Fruit fly (Drosophila melanogaster) whole organism, prepupa: Measurements from ENCODE around the gene Unc-76.
A peak's percentile ranks its signal among the peaks of the same experiment; 100 is the strongest.

ENCODE experiments used
- Blimp-1 ChIP-seq: fragments of 200-800 bp; sonication (Bioruptor generic); optimal IDR thresholded peaks from 3 replicates; lab custom pipeline; 2017; ENCODE audit warnings: missing biosample characterization, missing genetic modification characterization, mild to moderate bottlenecking, moderate library complexity, missing genetic modification reagents
- CG10631 ChIP-seq: fragments of 200-800 bp; sonication (Bioruptor generic); optimal IDR thresholded peaks from 2 replicates; lab custom pipeline; 2016; ENCODE audit warnings: missing biosample characterization, missing genetic modification characterization
- CG10669 ChIP-seq: fragments of 200-800 bp; sonication (Bioruptor generic); optimal IDR thresholded peaks from 3 replicates; lab custom pipeline; 2018; ENCODE audit warnings: missing biosample characterization, mild to moderate bottlenecking, missing genetic modification characterization, moderate library complexity
- CG11294 ChIP-seq: fragments of 200-800 bp; sonication (Bioruptor generic); IDR thresholded peaks from 2 replicates; pipeline ENCODE4 v1.3.6; 2022; ENCODE audit warnings: missing biosample characterization, missing genetic modification characterization
- CG11762 ChIP-seq: fragments of 200-800 bp; sonication (Bioruptor generic); optimal IDR thresholded peaks from 3 replicates; lab custom pipeline; 2016; ENCODE audit warnings: missing biosample characterization, missing genetic modification characterization; ENCODE audit not compliant: insufficient read depth
- CG11902 ChIP-seq: fragments of 200-800 bp; sonication (Bioruptor generic); optimal IDR thresholded peaks from 3 replicates; lab custom pipeline; 2016; ENCODE audit warnings: missing biosample characterization, missing genetic modification characterization
- CG15336 ChIP-seq: fragments of 200-800 bp; sonication (Bioruptor generic); IDR thresholded peaks from 2 replicates; pipeline ENCODE4 v1.3.6; 2022; ENCODE audit warnings: missing biosample characterization, missing genetic modification characterization
- CG1621 ChIP-seq: fragments of 200-800 bp; sonication (Bioruptor generic); optimal IDR thresholded peaks from 3 replicates; lab custom pipeline; 2018; ENCODE audit warnings: missing biosample characterization, mild to moderate bottlenecking, missing genetic modification characterization
- CG16779 ChIP-seq: fragments of 200-800 bp; sonication (Bioruptor generic); optimal IDR thresholded peaks from 3 replicates; lab custom pipeline; 2017; ENCODE audit warnings: missing biosample characterization, mild to moderate bottlenecking, missing genetic modification characterization
- CG3032 ChIP-seq: fragments of 200-800 bp; optimal IDR thresholded peaks from 2 replicates; lab custom pipeline; 2019; ENCODE audit warnings: missing biosample characterization, mild to moderate bottlenecking, missing genetic modification characterization, moderate library complexity
- CG31627 ChIP-seq: fragments of 200-800 bp; sonication (Bioruptor generic); optimal IDR thresholded peaks from 3 replicates; lab custom pipeline; 2016; ENCODE audit warnings: missing biosample characterization, missing genetic modification characterization
- CG3919 ChIP-seq: fragments of 200-800 bp; sonication (Bioruptor generic); optimal IDR thresholded peaks from 3 replicates; lab custom pipeline; 2016; ENCODE audit warnings: missing biosample characterization, missing genetic modification characterization
- CG6163 ChIP-seq: fragments of 200-800 bp; sonication (Bioruptor generic); IDR thresholded peaks from 3 replicates; pipeline ENCODE4 v1.3.6; 2022; ENCODE audit warnings: missing biosample characterization, missing genetic modification characterization
- CG6276 ChIP-seq: fragments of 200-800 bp; sonication (Bioruptor generic); optimal IDR thresholded peaks from 2 replicates; lab custom pipeline; 2017; ENCODE audit warnings: missing biosample characterization, mild to moderate bottlenecking, missing genetic modification characterization
- CG6792 ChIP-seq: fragments of 200-800 bp; sonication (Bioruptor generic); optimal IDR thresholded peaks from 3 replicates; lab custom pipeline; 2016; ENCODE audit warnings: missing biosample characterization, missing genetic modification characterization
- CG6808 ChIP-seq: fragments of 200-800 bp; sonication (Bioruptor generic); optimal IDR thresholded peaks from 3 replicates; lab custom pipeline; 2017; ENCODE audit warnings: missing biosample characterization, missing genetic modification characterization, mild to moderate bottlenecking, moderate library complexity, missing genetic modification reagents
- CG6854 ChIP-seq: fragments of 200-800 bp; sonication (Bioruptor generic); optimal IDR thresholded peaks from 2 replicates; lab custom pipeline; 2017; ENCODE audit warnings: missing biosample characterization, mild to moderate bottlenecking, missing genetic modification characterization
- CG7368 ChIP-seq: fragments of 200-800 bp; sonication (Bioruptor generic); optimal IDR thresholded peaks from 3 replicates; lab custom pipeline; 2016; ENCODE audit warnings: missing biosample characterization, missing genetic modification characterization
- CG8119 ChIP-seq: fragments of 200-800 bp; sonication (Bioruptor generic); IDR thresholded peaks from 3 replicates; pipeline ENCODE4 v1.3.6; 2022; ENCODE audit warnings: missing biosample characterization, missing genetic modification characterization
- CG8319 ChIP-seq: fragments of 200-800 bp; sonication (Bioruptor generic); optimal IDR thresholded peaks from 3 replicates; lab custom pipeline; 2016; ENCODE audit warnings: missing biosample characterization, missing genetic modification characterization
- CG8632 ChIP-seq: fragments of 200-800 bp; sonication (Bioruptor generic); optimal IDR thresholded peaks from 3 replicates; lab custom pipeline; 2016; ENCODE audit warnings: missing biosample characterization, missing genetic modification characterization
- CG9139 ChIP-seq: fragments of 200-800 bp; sonication (Bioruptor generic); optimal IDR thresholded peaks from 3 replicates; lab custom pipeline; 2017; ENCODE audit warnings: missing biosample characterization, mild to moderate bottlenecking, missing genetic modification characterization
- Eip75B ChIP-seq: fragments of 200-800 bp; sonication (Bioruptor generic); optimal IDR thresholded peaks from 3 replicates; lab custom pipeline; 2016; ENCODE audit warnings: missing biosample characterization, missing genetic modification characterization
- Eip78C ChIP-seq: fragments of 200-800 bp; sonication (Bioruptor generic); peaks from one replicate; lab custom pipeline; 2016; ENCODE audit warnings: missing biosample characterization, missing genetic modification characterization
- Ets21C ChIP-seq: fragments of 200-800 bp; sonication (Bioruptor generic); optimal IDR thresholded peaks from 3 replicates; lab custom pipeline; 2016; ENCODE audit warnings: missing biosample characterization, missing genetic modification characterization
- Ets96B ChIP-seq: fragments of 200-800 bp; optimal IDR thresholded peaks from 2 replicates; lab custom pipeline; 2019; ENCODE audit warnings: missing biosample characterization, mild to moderate bottlenecking, missing genetic modification characterization, moderate library complexity
- Hr38 ChIP-seq: sonication (Bioruptor generic); optimal IDR thresholded peaks from 2 replicates; lab custom pipeline; 2016; ENCODE audit warnings: missing biosample characterization, missing genetic modification characterization
- Hr39 ChIP-seq: fragments of 200-800 bp; sonication (Bioruptor generic); optimal IDR thresholded peaks from 2 replicates; lab custom pipeline; 2016; ENCODE audit warnings: missing biosample characterization, missing genetic modification characterization
- Hr4 ChIP-seq: fragments of 200-800 bp; sonication (Bioruptor generic); optimal IDR thresholded peaks from 3 replicates; lab custom pipeline; 2016; ENCODE audit warnings: missing biosample characterization, missing genetic modification characterization
- Met ChIP-seq: fragments of 200-800 bp; sonication (Bioruptor generic); optimal IDR thresholded peaks from 3 replicates; lab custom pipeline; 2016; ENCODE audit warnings: missing biosample characterization, missing genetic modification characterization
- OdsH ChIP-seq: fragments of 200-800 bp; sonication (Bioruptor generic); optimal IDR thresholded peaks from 3 replicates; lab custom pipeline; 2016; ENCODE audit warnings: missing biosample characterization, missing genetic modification characterization
- Smox ChIP-seq: fragments of 200-800 bp; sonication (Bioruptor generic); optimal IDR thresholded peaks from 3 replicates; lab custom pipeline; 2016; ENCODE audit warnings: missing biosample characterization, missing genetic modification characterization
- Sox14 ChIP-seq: fragments of 200-800 bp; sonication (Bioruptor generic); optimal IDR thresholded peaks from 3 replicates; lab custom pipeline; 2016; ENCODE audit warnings: missing biosample characterization, missing genetic modification characterization
- Sox15 ChIP-seq: fragments of 200-800 bp; sonication (Bioruptor generic); optimal IDR thresholded peaks from 3 replicates; lab custom pipeline; 2016; ENCODE audit warnings: missing biosample characterization, missing genetic modification characterization
- acj6 ChIP-seq: fragments of 200-800 bp; sonication (Bioruptor generic); optimal IDR thresholded peaks from 3 replicates; lab custom pipeline; 2016; ENCODE audit warnings: missing biosample characterization, missing genetic modification characterization
- cyc ChIP-seq: fragments of 200-800 bp; sonication (Bioruptor generic); optimal IDR thresholded peaks from 3 replicates; lab custom pipeline; 2016; ENCODE audit warnings: missing biosample characterization, missing genetic modification characterization
- dac ChIP-seq: fragments of 200-800 bp; sonication (Bioruptor generic); optimal IDR thresholded peaks from 2 replicates; lab custom pipeline; 2017; ENCODE audit warnings: missing biosample characterization, mild to moderate bottlenecking, missing genetic modification characterization
- eg ChIP-seq: fragments of 200-800 bp; sonication (Bioruptor generic); IDR thresholded peaks from 3 replicates; pipeline ENCODE4 v1.3.6; 2022; ENCODE audit warnings: missing biosample characterization, missing genetic modification characterization
- fd59A ChIP-seq: fragments of 200-800 bp; sonication (Bioruptor generic); optimal IDR thresholded peaks from 2 replicates; lab custom pipeline; 2017; ENCODE audit warnings: missing biosample characterization, mild to moderate bottlenecking, missing genetic modification characterization, missing genetic modification reagents
- fd85E ChIP-seq: fragments of 200-800 bp; sonication (Bioruptor generic); optimal IDR thresholded peaks from 3 replicates; lab custom pipeline; 2016; ENCODE audit warnings: missing biosample characterization, missing genetic modification characterization
- lz ChIP-seq: fragments of 200-800 bp; sonication (Bioruptor generic); optimal IDR thresholded peaks from 3 replicates; lab custom pipeline; 2016; ENCODE audit warnings: missing biosample characterization, missing genetic modification characterization
- net ChIP-seq: fragments of 200-800 bp; sonication (Bioruptor generic); optimal IDR thresholded peaks from 3 replicates; lab custom pipeline; 2016; ENCODE audit warnings: missing biosample characterization, missing genetic modification characterization
- pdm3 ChIP-seq: fragments of 200-800 bp; sonication (Bioruptor generic); optimal IDR thresholded peaks from 3 replicates; lab custom pipeline; 2016; ENCODE audit warnings: missing biosample characterization, missing genetic modification characterization
- ss ChIP-seq, 2 experiments: fragments of 200-800 bp; sonication (Bioruptor generic); optimal IDR thresholded peaks; 2 replicates in 1 of 2; 3 replicates in 1 of 2; lab custom pipeline; 2017 to 2018; ENCODE audit warnings: mild to moderate bottlenecking in 2 of 2, missing biosample characterization in 2 of 2, missing genetic modification characterization in 2 of 2, moderate library complexity in 1 of 2
- vri ChIP-seq: fragments of 200-800 bp; sonication (Bioruptor generic); optimal IDR thresholded peaks from 3 replicates; lab custom pipeline; 2016; ENCODE audit warnings: missing biosample characterization, mild to moderate bottlenecking, missing genetic modification characterization

The Unc-76 gene

dm6 chrX:2068292-2068691 is 12.1 kb upstream of the Unc-76 start, which contains the start of gene CG4194:
Gene CG4194 (plus strand): TSS chrX:2068592.
- TF ChIP-seq CG10669 (GFP tag; lab: Kevin White, UChicago) (no peak), CG7368 (GFP tag; lab: Kevin White, UChicago) (no peak), CG11902 (GFP tag; lab: Kevin White, UChicago) (no peak), Met (GFP tag; lab: Kevin White, UChicago) (no peak), CG1621 (tag; lab: Kevin White, UChicago) (no peak), Hr38 (GFP tag; lab: Kevin White, UChicago) (no peak)
- TF ChIP-seq, all 60 proteins: peak for 0

- TF ChIP-seq CG16779 (peak; percentile 20), ss (GFP tag; optimal IDR thresholded peaks at IDR 0.05; lab: Kevin White, UChicago) (no peak), lz (GFP tag; lab: Kevin White, UChicago) (no peak)
These were observed 10.4 kb upstream of the Unc-76 start for dm6 chrX:2069787-2070707.

dm6 chrX:2070708-2071063 is 9.7 kb upstream of the Unc-76 start:
- TF ChIP-seq CG10669 (GFP tag; lab: Kevin White, UChicago) (peak; percentile 38), dac (GFP tag; lab: Kevin White, UChicago) (peak; percentile 30), fd59A (GFP tag; lab: Kevin White, UChicago) (no peak), OdsH (GFP tag; lab: Kevin White, UChicago) (no peak), CG8119 (GFP tag; lab: Robert Waterston, UW) (peak; percentile 57; the same call in 2 of the 3 replicates), eg (GFP tag; lab: Robert Waterston, UW) (peak; percentile 82), CG1621 (tag; lab: Kevin White, UChicago) (no peak), pdm3 (GFP tag; lab: Kevin White, UChicago) (peak; percentile 34), CG31627 (GFP tag; lab: Kevin White, UChicago) (peak; percentile 23), CG10631 (GFP tag; lab: Kevin White, UChicago) (peak; percentile 43), Sox14 (GFP tag; lab: Kevin White, UChicago) (peak; percentile 45), CG3919 (peak; percentile 63), cyc (GFP tag; lab: Kevin White, UChicago) (peak; percentile 52), Eip75B (GFP tag; lab: Kevin White, UChicago) (peak; percentile 47), CG11762 (GFP tag; lab: Kevin White, UChicago) (peak; percentile 14), CG6163 (GFP tag; lab: Robert Waterston, UW) (peak; percentile 58; the same call in 1 of the 3 replicates), CG3032 (tag; lab: Kevin White, UChicago) (peak; percentile 35), acj6 (GFP tag; lab: Kevin White, UChicago) (peak; percentile 36), Blimp-1 (GFP tag; lab: Kevin White, UChicago) (no peak), CG6792 (GFP tag; lab: Kevin White, UChicago) (no peak), Hr4 (GFP tag; lab: Kevin White, UChicago) (no peak), CG6854 (GFP tag; lab: Kevin White, UChicago) (no peak), CG6808 (GFP tag; lab: Kevin White, UChicago) (peak; percentile 45), CG11294 (GFP tag; lab: Robert Waterston, UW) (no peak), Hr39 (GFP tag; lab: Kevin White, UChicago) (peak; percentile 43), CG8632 (GFP tag; lab: Kevin White, UChicago) (no peak), vri (GFP tag; lab: Kevin White, UChicago) (no peak), Smox (GFP tag; lab: Kevin White, UChicago) (no peak), CG16779 (no peak), CG7368 (GFP tag; lab: Kevin White, UChicago) (peak; percentile 50), CG9139 (GFP tag; lab: Kevin White, UChicago) (peak; percentile 20), Ets96B (tag; lab: Kevin White, UChicago) (peak; percentile 22), ss (GFP tag; optimal IDR thresholded peaks at IDR 0.05; lab: Kevin White, UChicago) (peak in 1 of 2 experiments; percentile 46), CG15336 (GFP tag; lab: Robert Waterston, UW) (peak; percentile 73), CG6276 (GFP tag; lab: Kevin White, UChicago) (peak; percentile 68), Sox15 (GFP tag; lab: Kevin White, UChicago) (no peak), Ets21C (peak; percentile 1), CG8319 (peak; percentile 5), net (GFP tag; lab: Kevin White, UChicago) (peak; percentile 42), fd85E (GFP tag; lab: Kevin White, UChicago) (no peak), Eip78C (GFP tag; lab: Kevin White, UChicago) (peak; percentile 67)
